Worm (Caenorhabditis elegans) whole organism, L1 larva: ENCODE data around the gene taap-1.

ENCODE experiments used
- aha-1 ChIP-seq: fragments of 150-350 bp; optimal IDR thresholded peaks from 2 replicates; lab custom pipeline; 2014; ENCODE audit warnings: missing biosample characterization, missing genetic modification characterization
- lin-15B ChIP-seq: fragments of 150-350 bp; sonication (generic microtip); optimal IDR thresholded peaks from 3 replicates; lab custom pipeline; 2014; ENCODE audit warnings: missing biosample characterization, missing genetic modification characterization
- lin-39 ChIP-seq: fragments of 150-350 bp; optimal IDR thresholded peaks from 2 replicates; lab custom pipeline; 2014; ENCODE audit warnings: missing biosample characterization, missing genetic modification reagents, missing genetic modification characterization
- nhr-20 ChIP-seq: sonication (generic microtip); optimal IDR thresholded peaks from 2 replicates; lab custom pipeline; 2016; ENCODE audit warnings: mild to moderate bottlenecking, missing genetic modification characterization, missing compliant biosample characterization

- TF ChIP-seq lin-15B (tag; lab: Kevin White, UChicago), result no peak
- TF ChIP-seq aha-1 (tag; lab: Kevin White, UChicago), result no peak
- TF ChIP-seq lin-39 (tag; lab: Kevin White, UChicago), result no peak
- TF ChIP-seq nhr-20 (tag; lab: Kevin White, UChicago), result no peak
Measured at ce11 chrII:8508956-8509355, 25.3 kb upstream of the taap-1 start, which contains the start of gene T13H5.1.
